Worm (Caenorhabditis elegans) whole organism, L4/young adult: ENCODE measurements around the gene nhr-282.

Experiments
- W03F9.2 ChIP-seq: fragments of 150-350 bp; optimal IDR thresholded peaks from 2 replicates; lab custom pipeline; 2014; ENCODE audit warnings: missing biosample characterization, missing genetic modification characterization
- dao-5 ChIP-seq: sonication (generic microtip); optimal IDR thresholded peaks from 2 replicates; lab custom pipeline; 2016; ENCODE audit warnings: missing genotype, missing genetic modification characterization, moderate library complexity, missing compliant biosample characterization
- him-1 ChIP-seq: sonication (generic microtip); optimal IDR thresholded peaks from 2 replicates; lab custom pipeline; 2016; ENCODE audit warnings: missing genotype, missing genetic modification reagents, missing genetic modification characterization, missing compliant biosample characterization

ce11 chrV:15798108-15798507 lies 14.0 kb upstream of the nhr-282 start, which contains the start of gene T26E4.10:
- TF ChIP-seq W03F9.2 (tag; lab: Kevin White, UChicago) (no peak), him-1 (tag; lab: Kevin White, UChicago) (no peak), dao-5 (tag; lab: Kevin White, UChicago) (no peak)
